Worm (Caenorhabditis elegans): ENCODE data around the gene F36G9.7.

The F36G9.7 gene

DNA sequence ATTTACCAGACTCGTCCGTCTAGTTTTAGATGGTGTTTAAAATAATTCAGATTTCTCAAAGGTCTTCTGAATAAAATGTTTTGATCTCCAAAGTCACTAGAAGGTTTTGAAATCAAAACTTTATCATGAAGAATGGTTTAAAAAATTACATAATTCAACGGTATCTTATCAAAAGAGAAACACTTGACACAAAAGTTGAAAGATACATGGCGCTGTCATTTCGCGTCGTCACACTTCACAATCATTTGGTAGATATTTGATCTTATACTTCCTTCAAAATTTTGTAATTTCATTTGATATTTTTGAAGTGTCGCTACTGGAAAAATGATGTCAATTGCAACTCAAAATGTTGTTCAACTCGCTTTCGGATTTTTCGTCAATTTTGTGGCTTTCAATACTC, 12.5 kb downstream of the F36G9.7 start, which contains the start of gene F36G9.3:
Gene F36G9.3, plus strand, starts transcription at position 301 of the 400 bp plus-strand sequence.
- no peak for TF ChIP-seq elt-2 (tag; optimal IDR thresholded peaks at IDR 0.05)

DNA sequence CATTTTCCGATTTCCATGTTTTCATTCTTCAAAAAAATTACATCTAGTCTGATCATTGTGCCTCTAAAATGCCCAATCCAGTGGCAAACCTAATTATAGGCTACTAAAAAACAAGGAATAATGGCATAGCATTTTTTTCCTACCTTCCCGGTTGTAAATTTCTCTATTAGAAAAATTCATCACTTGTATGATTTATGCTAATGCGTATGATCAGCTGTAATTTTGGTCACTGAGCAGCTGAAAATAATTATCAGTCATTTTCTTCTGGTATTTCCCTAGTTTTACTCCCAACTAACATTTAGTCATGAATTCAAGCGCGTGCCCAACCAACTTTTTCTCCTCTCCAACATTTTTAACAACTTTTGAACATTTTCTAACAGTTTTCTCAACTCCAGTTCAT, 14.1 kb downstream of the F36G9.7 start, which contains the start of gene srh-186:
Gene srh-186, plus strand, starts transcription at position 301 of the 400 bp plus-strand sequence.
- no peak for TF ChIP-seq che-1 (tag; optimal IDR thresholded peaks at IDR 0.05)
- no peak for TF ChIP-seq ceh-2 (tag; optimal IDR thresholded peaks at IDR 0.05)
- no peak for TF ChIP-seq K02D7.2 (tag; optimal IDR thresholded peaks at IDR 0.05)
- no peak for TF ChIP-seq lin-11 (tag; optimal IDR thresholded peaks at IDR 0.05)
- TF ChIP-seq syd-9 (tag; optimal IDR thresholded peaks at IDR 0.05), result no peak
- no peak for TF ChIP-seq ceh-19 (GFP tag; optimal IDR thresholded peaks at IDR 0.05)
- no peak for TF ChIP-seq fkh-6 (tag; optimal IDR thresholded peaks at IDR 0.05)
- no peak for TF ChIP-seq hlh-13 (GFP tag; optimal IDR thresholded peaks at IDR 0.05)
- no peak for TF ChIP-seq unc-42 (tag; optimal IDR thresholded peaks at IDR 0.05)
- TF ChIP-seq ttx-3 (tag; optimal IDR thresholded peaks at IDR 0.05), result no peak
- no peak for TF ChIP-seq nfya-1 (tag; optimal IDR thresholded peaks at IDR 0.05)
- no peak for TF ChIP-seq pros-1 (tag; optimal IDR thresholded peaks at IDR 0.05)
- TF ChIP-seq fax-1 (tag; optimal IDR thresholded peaks at IDR 0.05), result no peak
- TF ChIP-seq F13H6.1 (tag; optimal IDR thresholded peaks at IDR 0.05), result no peak
- no peak for TF ChIP-seq pat-9 (tag; optimal IDR thresholded peaks at IDR 0.05)
- no peak for TF ChIP-seq npax-4 (tag; optimal IDR thresholded peaks at IDR 0.05)
- TF ChIP-seq ceh-9 (tag; optimal IDR thresholded peaks at IDR 0.05), result no peak
- TF ChIP-seq odd-2 (tag; optimal IDR thresholded peaks at IDR 0.05), result no peak
- no peak for TF ChIP-seq elt-4 (tag; optimal IDR thresholded peaks at IDR 0.05)

DNA sequence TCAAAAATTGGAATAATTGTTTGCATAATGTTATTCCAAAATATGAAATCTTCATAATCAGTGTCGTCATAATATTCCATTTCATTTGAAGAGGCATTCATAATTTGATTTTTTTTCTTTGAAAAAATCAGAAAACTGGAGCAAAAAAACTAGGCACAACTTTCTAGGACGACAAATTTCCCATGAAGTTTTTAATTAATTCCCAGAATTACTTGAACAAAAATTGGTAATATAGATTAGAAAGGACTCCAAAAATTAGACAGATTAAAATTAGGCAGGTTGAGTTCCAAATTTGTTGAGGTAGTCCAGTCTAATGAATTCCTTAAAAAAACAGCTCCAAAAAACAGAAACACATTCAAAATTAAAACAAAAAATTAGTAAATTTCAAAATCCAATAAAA, 14.6 kb downstream of the F36G9.7 start, which contains the start of gene srw-57:
Gene srw-57, minus strand, starts transcription at position 101 of the 400 bp plus-strand sequence.
- TF ChIP-seq odd-2 (tag; optimal IDR thresholded peaks at IDR 0.05) (no peak), sox-4 (tag; optimal IDR thresholded peaks at IDR 0.05) (no peak), ref-2 (tag; optimal IDR thresholded peaks at IDR 0.05) (no peak)

DNA sequence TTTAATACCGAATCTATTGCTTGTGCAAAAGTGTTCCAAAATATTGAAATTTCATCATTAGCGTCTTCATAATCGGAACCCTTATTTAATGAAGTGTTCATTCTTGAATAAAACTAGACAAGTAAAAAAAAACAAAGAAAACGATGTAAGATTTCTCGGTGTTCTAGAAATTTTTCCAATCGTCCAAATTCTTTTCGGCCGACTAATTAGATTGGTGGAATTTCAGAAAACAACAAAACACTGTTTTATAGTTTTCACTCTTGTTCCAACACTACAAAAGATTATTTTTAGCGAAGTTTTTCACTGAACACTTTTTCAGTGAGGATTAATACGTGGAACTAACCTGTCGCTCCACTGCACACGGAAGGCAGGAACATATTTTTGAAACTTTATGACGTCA, 16.8 kb downstream of the F36G9.7 start, which contains the start of gene srw-56:
Gene srw-56, minus strand, starts transcription at position 101 of the 400 bp plus-strand sequence.
- TF ChIP-seq ceh-9 (tag; optimal IDR thresholded peaks at IDR 0.05) (no peak), pha-4 (tag; optimal IDR thresholded peaks at IDR 0.05) (no peak), ttx-3 (tag; optimal IDR thresholded peaks at IDR 0.05) (no peak)

DNA sequence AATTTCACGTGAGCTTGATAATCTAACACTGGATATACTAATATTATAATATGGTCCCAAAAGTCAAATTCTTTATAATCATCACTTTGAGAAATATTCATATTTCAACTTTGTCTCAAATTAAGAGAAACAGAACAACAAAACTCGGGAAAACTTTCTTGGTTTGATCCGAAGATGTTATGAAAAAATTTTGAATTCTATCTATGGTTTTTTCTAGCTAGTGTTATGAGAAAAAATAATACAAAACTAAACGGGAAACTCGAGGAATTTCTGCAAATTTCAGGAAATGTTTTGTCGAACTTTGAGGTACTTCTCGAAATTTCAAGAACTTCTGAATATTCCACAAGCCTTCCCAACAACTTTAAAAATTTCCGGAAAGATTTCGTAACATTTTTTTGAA, 18.6 kb downstream of the F36G9.7 start, which contains the start of gene srw-59:
Gene srw-59, minus strand, starts transcription at position 101 of the 400 bp plus-strand sequence.
- TF ChIP-seq pha-4 (tag; optimal IDR thresholded peaks at IDR 0.05) (no peak), tbx-7 (tag; optimal IDR thresholded peaks at IDR 0.05) (no peak), K02D7.2 (tag; optimal IDR thresholded peaks at IDR 0.05) (no peak), pqm-1 (tag; optimal IDR thresholded peaks at IDR 0.05) (no peak), hlh-13 (GFP tag; optimal IDR thresholded peaks at IDR 0.05) (no peak), ceh-14 (tag; optimal IDR thresholded peaks at IDR 0.05) (no peak), sox-4 (tag; optimal IDR thresholded peaks at IDR 0.05) (no peak), nfya-1 (tag; optimal IDR thresholded peaks at IDR 0.05) (no peak), zip-5 (tag; optimal IDR thresholded peaks at IDR 0.05) (no peak), hlh-15 (tag; optimal IDR thresholded peaks at IDR 0.05) (no peak), ahr-1 (tag; optimal IDR thresholded peaks at IDR 0.05) (no peak), K09A11.1 (tag; optimal IDR thresholded peaks at IDR 0.05; ENCODE audit: insufficient read depth) (no peak), ceh-19 (GFP tag; optimal IDR thresholded peaks at IDR 0.05) (no peak), C08G9.2 (tag; optimal IDR thresholded peaks at IDR 0.05) (no peak), T23F11.4 (GFP tag; optimal IDR thresholded peaks at IDR 0.05) (no peak), madf-2 (tag; optimal IDR thresholded peaks at IDR 0.05) (no peak), ceh-34 (tag; optimal IDR thresholded peaks at IDR 0.05) (no peak), pros-1 (tag; optimal IDR thresholded peaks at IDR 0.05) (no peak), elt-2 (tag; optimal IDR thresholded peaks at IDR 0.05) (no peak), odd-2 (tag; optimal IDR thresholded peaks at IDR 0.05) (no peak)

Data from whole organism, late embryonic.